Worm (Caenorhabditis elegans) whole organism, young adult: ENCODE results near the gene lgc-55.

Experiments used
- B0019.2 ChIP-seq: fragments of 200-800 bp; sonication (Bioruptor generic); conservative IDR thresholded peaks from 2 replicates; pipeline ENCODE4 v1.3.6; 2022; ENCODE audit warnings: missing genetic modification reagents, missing genetic modification characterization, missing compliant biosample characterization
- B0261.1 ChIP-seq: sonication (generic microtip); optimal IDR thresholded peaks from 2 replicates; lab custom pipeline; 2016; ENCODE audit warnings: mild to moderate bottlenecking, missing genetic modification characterization, moderate library complexity, missing compliant biosample characterization
- C06A6.2 ChIP-seq: fragments of 200-800 bp; sonication (Bioruptor generic); conservative IDR thresholded peaks from 2 replicates; pipeline ENCODE4 v1.3.6; 2022; ENCODE audit warnings: missing genetic modification characterization, missing compliant biosample characterization
- F10E7.11 ChIP-seq: sonication (generic microtip); optimal IDR thresholded peaks from 2 replicates; lab custom pipeline; 2017; ENCODE audit warnings: mild to moderate bottlenecking, missing genetic modification characterization, moderate library complexity, missing compliant biosample characterization
- F37B4.10 ChIP-seq: fragments of 200-800 bp; sonication (Bioruptor generic); IDR thresholded peaks from 2 replicates; pipeline ENCODE4 v1.3.6; 2022; ENCODE audit warnings: missing genetic modification characterization, missing compliant biosample characterization
- F55B11.4 ChIP-seq: sonication (generic microtip); optimal IDR thresholded peaks from 2 replicates; lab custom pipeline; 2016; ENCODE audit warnings: missing compliant biosample characterization, missing genetic modification characterization, borderline replicate concordance; ENCODE audit not compliant: insufficient read depth
- T07F8.4 ChIP-seq: sonication (generic microtip); optimal IDR thresholded peaks from 2 replicates; lab custom pipeline; 2016; ENCODE audit warnings: mild to moderate bottlenecking, missing genetic modification characterization, moderate library complexity, missing compliant biosample characterization
- Y53G8AR.9 ChIP-seq: fragments of 200-800 bp; sonication (Bioruptor generic); conservative IDR thresholded peaks from 2 replicates; pipeline ENCODE4 v1.3.6; 2022; ENCODE audit warnings: missing genetic modification reagents, missing genetic modification characterization, missing compliant biosample characterization
- Y67H2A.10 ChIP-seq: fragments of 200-800 bp; sonication (Bioruptor generic); conservative IDR thresholded peaks from 2 replicates; pipeline ENCODE4 v1.3.6; 2022; ENCODE audit warnings: missing genetic modification reagents, missing genetic modification characterization, missing compliant biosample characterization
- Y79H2A.3 ChIP-seq: fragments of 200-800 bp; sonication (Bioruptor generic); conservative IDR thresholded peaks from 2 replicates; pipeline ENCODE4 v1.3.6; 2022; ENCODE audit warnings: missing genetic modification reagents, missing genetic modification characterization, missing compliant biosample characterization
- ama-1 ChIP-seq, 3 experiments: fragments of 150-350 bp in 1 of 3; sonication (generic microtip) in 2 of 3; optimal IDR thresholded peaks; 2 replicates each; lab custom pipeline; 2014 to 2018; ENCODE audit warnings: missing biosample characterization in 2 of 3, missing genetic modification characterization in 2 of 3, missing genetic modification reagents in 2 of 3
- aptf-2 ChIP-seq: fragments of 200-800 bp; sonication (Bioruptor generic); conservative IDR thresholded peaks from 2 replicates; pipeline ENCODE4 v1.3.6; 2022; ENCODE audit warnings: missing genetic modification reagents, missing genetic modification characterization, missing compliant biosample characterization
- atf-7 ChIP-seq: sonication (generic microtip); optimal IDR thresholded peaks from 2 replicates; lab custom pipeline; 2017; ENCODE audit warnings: mild to moderate bottlenecking, missing genetic modification characterization, missing compliant biosample characterization
- attf-5 ChIP-seq: fragments of 200-800 bp; sonication (Bioruptor generic); optimal IDR thresholded peaks from 2 replicates; lab custom pipeline; 2018; ENCODE audit warnings: mild to moderate bottlenecking, missing genetic modification characterization, missing compliant biosample characterization
- bed-1 ChIP-seq: fragments of 200-800 bp; sonication (Bioruptor generic); IDR thresholded peaks from 2 replicates; pipeline ENCODE4 v1.3.6; 2022; ENCODE audit warnings: missing genetic modification reagents, missing genetic modification characterization, missing compliant biosample characterization
- ceh-79 ChIP-seq: sonication (generic microtip); optimal IDR thresholded peaks from 2 replicates; lab custom pipeline; 2017; ENCODE audit warnings: mild to moderate bottlenecking, missing genetic modification characterization, missing compliant biosample characterization
- die-1 ChIP-seq: sonication (generic microtip); optimal IDR thresholded peaks from 2 replicates; lab custom pipeline; 2016; ENCODE audit warnings: missing genotype, mild to moderate bottlenecking, missing genetic modification characterization, missing compliant biosample characterization
- dox-1 ChIP-seq: fragments of 200-800 bp; sonication (Bioruptor generic); IDR thresholded peaks from 2 replicates; pipeline ENCODE4 v1.3.6; 2022; ENCODE audit warnings: missing genetic modification reagents, missing genetic modification characterization, missing compliant biosample characterization
- egl-44 ChIP-seq: fragments of 200-800 bp; sonication (Bioruptor generic); IDR thresholded peaks from 2 replicates; pipeline ENCODE4 v1.3.6; 2022; ENCODE audit warnings: missing genetic modification reagents, missing genetic modification characterization, missing compliant biosample characterization
- gei-17 ChIP-seq: fragments of 200-800 bp; sonication (Bioruptor generic); optimal IDR thresholded peaks from 2 replicates; lab custom pipeline; 2018; ENCODE audit warnings: mild to moderate bottlenecking, missing genetic modification characterization, missing compliant biosample characterization
- him-1 ChIP-seq: sonication (generic microtip); optimal IDR thresholded peaks from 2 replicates; lab custom pipeline; 2016; ENCODE audit warnings: missing genotype, missing genetic modification reagents, missing genetic modification characterization, missing compliant biosample characterization
- hmg-20 ChIP-seq: fragments of 200-800 bp; sonication (Bioruptor generic); IDR thresholded peaks from 2 replicates; pipeline ENCODE4 v1.3.6; 2022; ENCODE audit warnings: missing genetic modification reagents, missing genetic modification characterization, missing compliant biosample characterization
- hrde-1 ChIP-seq: sonication (generic microtip); optimal IDR thresholded peaks from 2 replicates; lab custom pipeline; 2016; ENCODE audit warnings: missing genetic modification characterization, mild to moderate bottlenecking, missing compliant biosample characterization, moderate library complexity, missing genotype, missing genetic modification reagents, borderline replicate concordance
- let-526 ChIP-seq: fragments of 200-800 bp; sonication (Bioruptor generic); IDR thresholded peaks from 2 replicates; pipeline ENCODE4 v1.3.6; 2022; ENCODE audit warnings: missing genetic modification reagents, missing genetic modification characterization, missing compliant biosample characterization
- lin-26 ChIP-seq: fragments of 200-800 bp; sonication (Bioruptor generic); IDR thresholded peaks from 2 replicates; pipeline ENCODE4 v1.3.6; 2022; ENCODE audit warnings: missing genetic modification reagents, missing genetic modification characterization, missing compliant biosample characterization
- lsl-1 ChIP-seq: fragments of 200-800 bp; sonication (Bioruptor generic); optimal IDR thresholded peaks from 2 replicates; lab custom pipeline; 2018; ENCODE audit warnings: mild to moderate bottlenecking, missing genetic modification characterization, moderate library complexity, missing compliant biosample characterization
- madf-8 ChIP-seq: fragments of 200-800 bp; sonication (Bioruptor generic); conservative IDR thresholded peaks from 2 replicates; pipeline ENCODE4 v1.3.6; 2022; ENCODE audit warnings: missing genetic modification reagents, missing genetic modification characterization, missing compliant biosample characterization
- mes-4 ChIP-seq: sonication (generic microtip); optimal IDR thresholded peaks from 2 replicates; lab custom pipeline; 2016; ENCODE audit warnings: missing genotype, missing genetic modification characterization, missing compliant biosample characterization
- nhr-120 ChIP-seq: fragments of 200-800 bp; sonication (Bioruptor generic); IDR thresholded peaks from 2 replicates; pipeline ENCODE4 v1.3.6; 2022; ENCODE audit warnings: missing genetic modification characterization, missing compliant biosample characterization
- nhr-80 ChIP-seq: sonication (generic microtip); optimal IDR thresholded peaks from 2 replicates; lab custom pipeline; 2016; ENCODE audit warnings: missing genetic modification characterization, missing compliant biosample characterization
- pbrm-1 ChIP-seq: fragments of 200-800 bp; sonication (Bioruptor generic); IDR thresholded peaks from 2 replicates; pipeline ENCODE4 v1.3.6; 2022; ENCODE audit warnings: missing genetic modification reagents, missing genetic modification characterization, missing compliant biosample characterization
- rec-8 ChIP-seq, 2 experiments: sonication (generic microtip); optimal IDR thresholded peaks; 2 replicates each; lab custom pipeline; 2016; ENCODE audit warnings: mild to moderate bottlenecking in 2 of 2, missing genetic modification characterization in 2 of 2, missing genetic modification reagents in 2 of 2, missing genotype in 2 of 2, missing biosample characterization in 1 of 2, missing compliant biosample characterization in 1 of 2, moderate library complexity in 1 of 2
- rpc-1 ChIP-seq, 2 experiments: fragments of 150-350 bp in 1 of 2; sonication (generic microtip) in 1 of 2; optimal IDR thresholded peaks; 2 replicates each; lab custom pipeline; 2014 to 2018; ENCODE audit warnings: missing biosample characterization in 1 of 2, missing genetic modification characterization in 1 of 2, missing genetic modification reagents in 1 of 2, missing genotype in 1 of 2
- snpc-1.1 ChIP-seq: sonication (generic microtip); optimal IDR thresholded peaks from 2 replicates; lab custom pipeline; 2017; ENCODE audit warnings: missing genetic modification characterization, mild to moderate bottlenecking, missing compliant biosample characterization, antibody characterized with exemption, moderate library complexity, missing genotype, missing genetic modification reagents; ENCODE audit not compliant: insufficient read depth
- snpc-4 ChIP-seq, 5 experiments: fragments of 150-350 bp in 1 of 5; sonication (generic microtip) in 4 of 5; optimal IDR thresholded peaks; 2 replicates each; lab custom pipeline; 2014 to 2018; ENCODE audit warnings: missing genetic modification characterization in 5 of 5, missing biosample characterization in 3 of 5, antibody characterized with exemption in 2 of 5, mild to moderate bottlenecking in 2 of 5, missing compliant biosample characterization in 2 of 5, missing genotype in 2 of 5, moderate library complexity in 2 of 5, missing genetic modification reagents in 1 of 5
- tlf-1 ChIP-seq: fragments of 200-800 bp; sonication (Bioruptor generic); optimal IDR thresholded peaks from 2 replicates; lab custom pipeline; 2018; ENCODE audit warnings: mild to moderate bottlenecking, missing genetic modification characterization, missing compliant biosample characterization
- unc-130 ChIP-seq: sonication (generic microtip); optimal IDR thresholded peaks from 2 replicates; lab custom pipeline; 2016; ENCODE audit warnings: missing genetic modification reagents, missing genetic modification characterization, missing compliant biosample characterization
- ztf-26 ChIP-seq: sonication (generic microtip); optimal IDR thresholded peaks from 2 replicates; lab custom pipeline; 2017; ENCODE audit warnings: missing genetic modification characterization, missing compliant biosample characterization

Gene lgc-55

ce11 chrV:20022996-20023456, at the start of gene lgc-55:
Gene lgc-55 (plus strand): TSS chrV:20023046.
- TF ChIP-seq rpc-1 (optimal IDR thresholded peaks at IDR 0.05; lab: Kevin White, UChicago), result peak; percentile 5
- peak; percentile 55 for TF ChIP-seq rpc-1 (tag; optimal IDR thresholded peaks at IDR 0.05; lab: Kevin White, UChicago)
- peak; percentile 10 for TF ChIP-seq B0261.1 (tag; lab: Kevin White, UChicago)
- TF ChIP-seq him-1 (tag; lab: Kevin White, UChicago), result no peak
- 0 out of 2 replicates have a peak, but pooled peaks have one; percentile 62 for TF ChIP-seq bed-1 (GFP tag; lab: Robert Waterston, UW)
- TF ChIP-seq let-526 (GFP tag; lab: Robert Waterston, UW), result no peak

- TF ChIP-seq him-1 (tag; lab: Kevin White, UChicago) (no peak), F10E7.11 (tag; lab: Kevin White, UChicago) (no peak), B0019.2 (no peak), gei-17 (GFP tag; lab: Kevin White, UChicago) (no peak), hmg-20 (GFP tag; lab: Robert Waterston, UW) (no peak), Y79H2A.3 (no peak), ceh-79 (tag; lab: Kevin White, UChicago) (no peak), T07F8.4 (tag; lab: Kevin White, UChicago) (no peak), Y53G8AR.9 (GFP tag; lab: Robert Waterston, UW) (no peak), pbrm-1 (GFP tag; lab: Robert Waterston, UW) (no peak)
Measured at ce11 chrV:19978220-19978619, 44.6 kb upstream of the lgc-55 start, which contains the start of gene srh-183. Gene srh-183 (minus strand): TSS chrV:19978320.

ce11 chrV:19981832-19982462, 40.9 kb upstream of the lgc-55 start, which contains the start of gene Y60A3A.24:
Gene Y60A3A.24 (minus strand): TSS chrV:19981882.
- TF ChIP-seq nhr-80 (tag; lab: Kevin White, UChicago) (peak; percentile 76), attf-5 (GFP tag; lab: Kevin White, UChicago) (peak; percentile 37), F37B4.10 (GFP tag; lab: Robert Waterston, UW) (no peak)

- TF ChIP-seq ama-1 (optimal IDR thresholded peaks at IDR 0.05; lab: Kevin White, UChicago) (no peak), ama-1 (GFP tag; optimal IDR thresholded peaks at IDR 0.05; lab: Kevin White, UChicago) (no peak), atf-7 (no peak), T07F8.4 (tag; lab: Kevin White, UChicago) (no peak), ztf-26 (tag; lab: Kevin White, UChicago) (no peak), F55B11.4 (no peak), tlf-1 (GFP tag; lab: Kevin White, UChicago) (no peak), unc-130 (no peak), lin-26 (GFP tag; lab: Robert Waterston, UW) (no peak), nhr-120 (GFP tag; lab: Robert Waterston, UW) (no peak)
Measured at ce11 chrV:19986213-19986612, 36.6 kb upstream of the lgc-55 start, which contains the start of gene clec-260. Gene clec-260 (minus strand): TSS chrV:19986313.

ce11 chrV:19986788-19987187, 36.1 kb upstream of the lgc-55 start:
- TF ChIP-seq mes-4 (tag; lab: Kevin White, UChicago), result no peak
- no peak for TF ChIP-seq rec-8 (tag; optimal IDR thresholded peaks at IDR 0.05; lab: Kevin White, UChicago)
- TF ChIP-seq bed-1 (GFP tag; lab: Robert Waterston, UW), result 0 out of 2 replicates have a peak, but pooled peaks have one; percentile 52
- TF ChIP-seq hrde-1 (tag; lab: Kevin White, UChicago), result no peak
- no peak for TF ChIP-seq snpc-4 (GFP tag; optimal IDR thresholded peaks at IDR 0.05; lab: Kevin White, UChicago)
- TF ChIP-seq snpc-4 (tag; optimal IDR thresholded peaks at IDR 0.05; lab: Kevin White, UChicago), result peak in 2 of 4 experiments; percentile 69 to 75
- no peak for TF ChIP-seq lsl-1 (GFP tag; lab: Kevin White, UChicago)
- TF ChIP-seq snpc-1.1 (tag; lab: Kevin White, UChicago), result peak; percentile 58
- TF ChIP-seq madf-8 (GFP tag; lab: Robert Waterston, UW), result no peak
- TF ChIP-seq die-1 (tag; lab: Kevin White, UChicago), result no peak
- no peak for TF ChIP-seq aptf-2 (GFP tag; lab: Robert Waterston, UW)
- no peak for TF ChIP-seq egl-44 (GFP tag; lab: Robert Waterston, UW)
- no peak for TF ChIP-seq Y67H2A.10 (GFP tag; lab: Robert Waterston, UW)
- TF ChIP-seq him-1 (tag; lab: Kevin White, UChicago), result no peak
- TF ChIP-seq dox-1 (GFP tag; lab: Robert Waterston, UW), result no peak
- TF ChIP-seq C06A6.2 (GFP tag; lab: Robert Waterston, UW), result no peak
- no peak for TF ChIP-seq B0261.1 (tag; lab: Kevin White, UChicago)
